Fruit fly (Drosophila melanogaster) whole organism, wandering third instar larva: ENCODE measurements around the gene mus312.
A peak's percentile ranks its signal among the peaks of the same experiment; 100 is the strongest.

Source experiments
- Abd-B ChIP-seq: fragments of >200 bp; optimal IDR thresholded peaks from 2 replicates; lab custom pipeline; 2017; ENCODE audit warnings: missing biosample characterization, missing genetic modification characterization
- CG32264 ChIP-seq: fragments of 200-800 bp; sonication (Bioruptor generic); optimal IDR thresholded peaks from 2 replicates; lab custom pipeline; 2016; ENCODE audit warnings: missing biosample characterization, missing genetic modification characterization
- CG9705 ChIP-seq: fragments of 200-800 bp; sonication (Bioruptor generic); optimal IDR thresholded peaks from 2 replicates; lab custom pipeline; 2018; ENCODE audit warnings: missing biosample characterization, mild to moderate bottlenecking, missing genetic modification characterization
- CrebA ChIP-seq: fragments of 200-800 bp; sonication (Bioruptor generic); optimal IDR thresholded peaks from 2 replicates; lab custom pipeline; 2016; ENCODE audit warnings: missing biosample characterization, mild to moderate bottlenecking, missing genetic modification characterization, borderline replicate concordance
- Dif ChIP-seq: fragments of 200-275, 200-300 bp; sonication (Bioruptor generic); optimal IDR thresholded peaks from 2 replicates; lab custom pipeline; 2018; ENCODE audit warnings: missing biosample characterization, missing genetic modification characterization; ENCODE audit not compliant: partially characterized antibody
- GATAd ChIP-seq: sonication (Bioruptor generic); optimal IDR thresholded peaks from 2 replicates; lab custom pipeline; 2016; ENCODE audit warnings: missing biosample characterization, missing genetic modification characterization
- HLH106 ChIP-seq: fragments of 200-800 bp; optimal IDR thresholded peaks from 3 replicates; lab custom pipeline; 2019; ENCODE audit warnings: missing biosample characterization, mild to moderate bottlenecking, missing genetic modification characterization, moderate library complexity
- Hnf4 ChIP-seq: fragments of 200-800 bp; sonication (Bioruptor generic); optimal IDR thresholded peaks from 2 replicates; lab custom pipeline; 2016; ENCODE audit warnings: missing biosample characterization, mild to moderate bottlenecking, missing genetic modification characterization
- Hr78 ChIP-seq: fragments of >200 bp; optimal IDR thresholded peaks from 2 replicates; lab custom pipeline; 2017; ENCODE audit warnings: missing biosample characterization, missing genetic modification characterization
- Hr83 ChIP-seq: fragments of 200-300 bp; sonication (Bioruptor generic); optimal IDR thresholded peaks from 2 replicates; lab custom pipeline; 2016; ENCODE audit warnings: missing biosample characterization, mild to moderate bottlenecking, missing genetic modification characterization, moderate library complexity; ENCODE audit not compliant: poor library complexity, severe bottlenecking
- Jra ChIP-seq: sonication (Bioruptor generic); optimal IDR thresholded peaks from 2 replicates; lab custom pipeline; 2016; ENCODE audit warnings: missing biosample characterization, missing genetic modification characterization
- Mio ChIP-seq: sonication (Bioruptor generic); optimal IDR thresholded peaks from 2 replicates; lab custom pipeline; 2016; ENCODE audit warnings: missing biosample characterization, missing genetic modification characterization
- Myc ChIP-seq: fragments of >200 bp; optimal IDR thresholded peaks from 2 replicates; lab custom pipeline; 2017
- N ChIP-seq: fragments of >200 bp; optimal IDR thresholded peaks from 2 replicates; lab custom pipeline; 2018; ENCODE audit warnings: missing biosample characterization, missing external identifiers, missing genetic modification characterization
- OdsH ChIP-seq: fragments of 200-800 bp; sonication (Bioruptor generic); optimal IDR thresholded peaks from 2 replicates; lab custom pipeline; 2016; ENCODE audit warnings: missing biosample characterization, mild to moderate bottlenecking, missing genetic modification characterization
- Rel ChIP-seq, 2 experiments: fragments of 200-800 bp; sonication (Bioruptor generic) in 1 of 2; optimal IDR thresholded peaks; 2 replicates in 1 of 2; 3 replicates in 1 of 2; lab custom pipeline; 2016 to 2019; ENCODE audit warnings: mild to moderate bottlenecking in 2 of 2, missing biosample characterization in 2 of 2, missing genetic modification characterization in 2 of 2, moderate library complexity in 1 of 2
- Sp1 ChIP-seq: fragments of 200-800 bp; sonication (Bioruptor generic); optimal IDR thresholded peaks from 3 replicates; lab custom pipeline; 2019; ENCODE audit warnings: missing biosample characterization, mild to moderate bottlenecking, missing genetic modification characterization, moderate library complexity
- Vsx2 ChIP-seq: fragments of 200-300, 225-300 bp; sonication (Bioruptor generic); optimal IDR thresholded peaks from 2 replicates; lab custom pipeline; 2018; ENCODE audit warnings: missing biosample characterization, missing genetic modification characterization; ENCODE audit not compliant: partially characterized antibody
- br ChIP-seq: fragments of 200-800 bp; sonication (Bioruptor generic); optimal IDR thresholded peaks from 2 replicates; lab custom pipeline; 2016; ENCODE audit warnings: missing biosample characterization, missing genetic modification characterization
- brk ChIP-seq: fragments of 200-800 bp; sonication (Bioruptor generic); optimal IDR thresholded peaks from 2 replicates; lab custom pipeline; 2016; ENCODE audit warnings: missing biosample characterization, mild to moderate bottlenecking, missing genetic modification characterization
- ey ChIP-seq: fragments of 200-800 bp; sonication (Bioruptor generic); optimal IDR thresholded peaks from 2 replicates; lab custom pipeline; 2016; ENCODE audit warnings: missing biosample characterization, missing genetic modification characterization
- foxo ChIP-seq, 2 experiments: fragments of 200-800 bp; sonication (Bioruptor generic); optimal IDR thresholded peaks; 2 replicates in 1 of 2; 3 replicates in 1 of 2; lab custom pipeline; 2016 to 2017; ENCODE audit warnings: missing biosample characterization in 2 of 2, missing genetic modification characterization in 2 of 2
- h ChIP-seq: fragments of 200-800 bp; sonication (Bioruptor generic); optimal IDR thresholded peaks from 3 replicates; lab custom pipeline; 2016; ENCODE audit warnings: missing biosample characterization, mild to moderate bottlenecking, missing genetic modification characterization
- jim ChIP-seq: fragments of 175-275, 200-325 bp; sonication (Bioruptor generic); optimal IDR thresholded peaks from 2 replicates; lab custom pipeline; 2016; ENCODE audit warnings: missing biosample characterization, mild to moderate bottlenecking, missing genetic modification characterization
- pan ChIP-seq: fragments of >200 bp; optimal IDR thresholded peaks from 2 replicates; lab custom pipeline; 2017
- psq ChIP-seq: fragments of 200-800 bp; sonication (Bioruptor generic); optimal IDR thresholded peaks from 3 replicates; lab custom pipeline; 2017; ENCODE audit warnings: missing biosample characterization, mild to moderate bottlenecking, missing genetic modification characterization, moderate library complexity
- rgr ChIP-seq: fragments of 200-800 bp; sonication (Bioruptor generic); optimal IDR thresholded peaks from 3 replicates; lab custom pipeline; 2016; ENCODE audit warnings: missing biosample characterization, mild to moderate bottlenecking, missing genetic modification characterization
- sage ChIP-seq: fragments of 200-800 bp; sonication (Bioruptor generic); optimal IDR thresholded peaks from 2 replicates; lab custom pipeline; 2016; ENCODE audit warnings: missing biosample characterization, mild to moderate bottlenecking, missing genetic modification characterization
- sv ChIP-seq: fragments of 200-800 bp; sonication (Bioruptor generic); optimal IDR thresholded peaks from 3 replicates; lab custom pipeline; 2016; ENCODE audit warnings: missing biosample characterization, missing genetic modification characterization
- tai ChIP-seq: sonication (Bioruptor generic); optimal IDR thresholded peaks from 2 replicates; lab custom pipeline; 2016; ENCODE audit warnings: missing biosample characterization, missing genetic modification characterization
- woc ChIP-seq: sonication (Bioruptor generic); optimal IDR thresholded peaks from 2 replicates; lab custom pipeline; 2016; ENCODE audit warnings: missing biosample characterization, mild to moderate bottlenecking, missing genetic modification characterization

Gene mus312

dm6 chr3L:7326676-7327075, 2.3 kb upstream of the mus312 start:
- TF ChIP-seq N (GFP tag; lab: Kevin White, UChicago) (no peak), jim (GFP tag; lab: Kevin White, UChicago) (no peak), Hr83 (no peak), Mio (GFP tag; lab: Kevin White, UChicago) (no peak), ey (no peak), Hnf4 (GFP tag; lab: Kevin White, UChicago) (no peak), pan (no peak)

- TF ChIP-seq Rel (GFP tag; optimal IDR thresholded peaks at IDR 0.05; lab: Kevin White, UChicago) (no peak), Rel (tag; optimal IDR thresholded peaks at IDR 0.05; lab: Kevin White, UChicago) (peak; percentile 2), pan (no peak), Sp1 (GFP tag; lab: Kevin White, UChicago) (peak; percentile 17), sv (GFP tag; lab: Kevin White, UChicago) (peak; percentile 2), rgr (GFP tag; lab: Kevin White, UChicago) (peak; percentile 62), Mio (GFP tag; lab: Kevin White, UChicago) (no peak), Hr83 (peak; percentile 53)
- TF ChIP-seq, all 38 proteins: peak for 5
Measured at dm6 chr3L:7334990-7335389, 6.1 kb downstream of the mus312 start, which contains the start of the genes wrm1 and wrm2. Gene wrm1 (minus strand): TSS chr3L:7335226. Gene wrm2 (minus strand): TSS chr3L:7335226.

- TF ChIP-seq HLH106 (tag; lab: Kevin White, UChicago): peak; percentile 6
- TF ChIP-seq OdsH (GFP tag; lab: Kevin White, UChicago): peak; percentile 12
- no peak for TF ChIP-seq Abd-B
- TF ChIP-seq CG9705 (GFP tag; lab: Kevin White, UChicago): peak; percentile 7
- no peak for TF ChIP-seq Sp1 (GFP tag; lab: Kevin White, UChicago)
- peak; percentile 63 for TF ChIP-seq rgr (GFP tag; lab: Kevin White, UChicago)
- TF ChIP-seq GATAd: no peak
- no peak for TF ChIP-seq tai (GFP tag; lab: Kevin White, UChicago)
- no peak for TF ChIP-seq Dif (GFP tag; lab: Kevin White, UChicago)
- TF ChIP-seq, all 38 proteins: peak for 4
Measured at dm6 chr3L:7338786-7339185, 9.9 kb downstream of the mus312 start.

- TF ChIP-seq Jra (GFP tag; lab: Kevin White, UChicago): no peak
- TF ChIP-seq psq (GFP tag; lab: Kevin White, UChicago): no peak
- TF ChIP-seq br: no peak
- no peak for TF ChIP-seq tai (GFP tag; lab: Kevin White, UChicago)
- TF ChIP-seq Hnf4 (GFP tag; lab: Kevin White, UChicago): no peak
- no peak for TF ChIP-seq Abd-B
- no peak for TF ChIP-seq woc
- TF ChIP-seq GATAd: no peak
- no peak for TF ChIP-seq sage
- no peak for TF ChIP-seq Myc (lab: Kevin White, UChicago)
- TF ChIP-seq HLH106 (tag; lab: Kevin White, UChicago): no peak
- no peak for TF ChIP-seq brk (GFP tag; lab: Kevin White, UChicago)
- no peak for TF ChIP-seq rgr (GFP tag; lab: Kevin White, UChicago)
- peak; percentile 12 for TF ChIP-seq Hr83
- peak; percentile 26 for TF ChIP-seq Sp1 (GFP tag; lab: Kevin White, UChicago)
- no peak for TF ChIP-seq OdsH (GFP tag; lab: Kevin White, UChicago)
- TF ChIP-seq Dif (GFP tag; lab: Kevin White, UChicago): no peak
- TF ChIP-seq Rel (GFP tag; optimal IDR thresholded peaks at IDR 0.05; lab: Kevin White, UChicago): no peak
- peak; percentile 20 for TF ChIP-seq Rel (tag; optimal IDR thresholded peaks at IDR 0.05; lab: Kevin White, UChicago)
- no peak for TF ChIP-seq Mio (GFP tag; lab: Kevin White, UChicago)
- TF ChIP-seq CG32264 (GFP tag; lab: Kevin White, UChicago): no peak
- no peak for TF ChIP-seq CG9705 (GFP tag; lab: Kevin White, UChicago)
- no peak for TF ChIP-seq pan
- no peak for TF ChIP-seq foxo (GFP tag; optimal IDR thresholded peaks at IDR 0.05; lab: Kevin White, UChicago)
- no peak for TF ChIP-seq CrebA (GFP tag; lab: Kevin White, UChicago)
- TF ChIP-seq, all 38 proteins: peak for 3
Measured at dm6 chr3L:7339216-7339742, 10.3 kb downstream of the mus312 start, which contains the start of the genes lark and eco. Gene lark (plus strand): TSS chr3L:7339266. Gene eco (minus strand): TSS chr3L:7339340.

dm6 chr3L:7344001-7344400, 15.1 kb downstream of the mus312 start:
- TF ChIP-seq jim (GFP tag; lab: Kevin White, UChicago) (no peak), Hnf4 (GFP tag; lab: Kevin White, UChicago) (no peak), h (GFP tag; lab: Kevin White, UChicago) (no peak), rgr (GFP tag; lab: Kevin White, UChicago) (no peak), tai (GFP tag; lab: Kevin White, UChicago) (no peak), pan (no peak), Hr78 (GFP tag; lab: Kevin White, UChicago) (no peak), Sp1 (GFP tag; lab: Kevin White, UChicago) (no peak), ey (no peak), GATAd (no peak), Vsx2 (GFP tag; lab: Kevin White, UChicago) (no peak), woc (no peak)
